Worm (Caenorhabditis elegans) whole organism, L1 larva: Measurements from ENCODE around the gene mgl-3.

Experiments used
- fkh-10 ChIP-seq: sonication (generic microtip); optimal IDR thresholded peaks from 2 replicates; lab custom pipeline; 2017; ENCODE audit warnings: missing biosample characterization, missing genetic modification reagents, missing genetic modification characterization
- jun-1 ChIP-seq: fragments of 150-350 bp; optimal IDR thresholded peaks from 2 replicates; lab custom pipeline; 2014; ENCODE audit warnings: missing biosample characterization, missing genetic modification reagents, missing genetic modification characterization
- lin-13 ChIP-seq: fragments of 150-350 bp; optimal IDR thresholded peaks from 2 replicates; lab custom pipeline; 2014; ENCODE audit warnings: missing biosample characterization, missing genetic modification reagents, missing genetic modification characterization
- lir-3 ChIP-seq: sonication (generic microtip); optimal IDR thresholded peaks from 2 replicates; lab custom pipeline; 2016; ENCODE audit warnings: mild to moderate bottlenecking, missing genetic modification characterization, moderate library complexity, missing compliant biosample characterization; ENCODE audit not compliant: poor library complexity
- skn-1 ChIP-seq: fragments of 150-350 bp; optimal IDR thresholded peaks from 2 replicates; lab custom pipeline; 2014; ENCODE audit warnings: missing biosample characterization, missing genetic modification characterization
- snu-23 ChIP-seq: sonication (generic microtip); optimal IDR thresholded peaks from 2 replicates; lab custom pipeline; 2016; ENCODE audit warnings: missing genetic modification characterization, missing compliant biosample characterization
- unc-62 ChIP-seq: fragments of 150-350 bp; optimal IDR thresholded peaks from 2 replicates; lab custom pipeline; 2014; ENCODE audit warnings: missing biosample characterization, missing genetic modification reagents, missing genetic modification characterization

ce11 chrIV:5493135-5493534 is 54.3 kb downstream of the mgl-3 start:
- TF ChIP-seq skn-1 (tag; lab: Kevin White, UChicago) (no peak), jun-1 (tag; lab: Kevin White, UChicago) (no peak), lin-13 (no peak), lir-3 (tag; lab: Kevin White, UChicago) (no peak), unc-62 (GFP tag; lab: Kevin White, UChicago) (no peak), fkh-10 (no peak), snu-23 (GFP tag; lab: Kevin White, UChicago) (no peak)
